Fruit fly (Drosophila melanogaster): ENCODE measurements around the gene CG10286.

CG10286 gene

DNA sequence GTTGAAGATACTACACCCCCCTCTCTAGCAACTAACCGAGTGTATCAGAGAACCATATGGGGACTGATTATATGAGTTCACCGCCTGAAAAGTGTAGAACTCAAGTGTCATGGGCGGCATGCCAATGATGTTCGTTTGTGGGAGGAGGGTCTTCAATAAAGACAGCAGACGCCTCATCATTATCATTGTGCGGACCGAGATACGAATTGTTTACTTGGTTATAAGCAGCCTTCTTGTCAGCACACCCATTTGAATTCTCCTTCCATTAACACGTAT is 25.4 kb downstream of the CG10286 start:
- TF ChIP-seq CG17801 (GFP tag; optimal IDR thresholded peaks at IDR 0.05; ENCODE audit: partially characterized antibody), result no peak

DNA sequence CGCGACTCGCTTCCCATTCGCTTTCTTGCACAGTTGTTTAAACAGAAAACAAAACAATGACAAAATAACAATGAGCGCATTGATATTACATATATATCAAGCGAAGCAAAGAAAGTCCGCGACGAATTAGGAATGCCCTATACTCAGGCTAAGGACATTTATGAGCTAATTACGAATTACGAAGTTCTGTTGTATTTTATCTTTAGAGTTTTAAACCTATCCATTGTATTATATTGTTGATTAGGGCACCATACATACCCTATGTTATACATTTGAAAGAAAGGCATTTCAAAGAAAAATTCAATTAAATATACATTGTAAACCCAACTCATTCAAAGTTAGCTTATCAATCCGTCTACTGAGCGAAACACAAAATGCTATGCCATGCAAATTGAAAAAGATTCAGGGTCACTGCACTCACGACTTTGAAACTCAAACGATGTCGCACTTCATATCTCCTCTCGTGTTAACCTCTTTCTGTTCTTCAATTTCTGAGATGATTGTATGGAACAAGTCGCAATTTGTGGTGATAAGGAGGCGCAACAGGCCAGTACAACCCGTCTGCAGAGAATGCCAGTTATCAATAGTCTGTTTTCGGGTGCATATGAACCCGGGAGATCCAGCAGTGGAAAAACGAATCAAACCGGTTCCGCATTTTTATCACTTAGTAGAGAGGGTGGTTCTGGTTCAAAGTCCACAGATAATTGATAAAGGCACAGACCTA is 27.0 kb downstream of the CG10286 start:
- TF ChIP-seq CG17801 (GFP tag; optimal IDR thresholded peaks at IDR 0.05; ENCODE audit: partially characterized antibody), result peak; percentile 7

DNA sequence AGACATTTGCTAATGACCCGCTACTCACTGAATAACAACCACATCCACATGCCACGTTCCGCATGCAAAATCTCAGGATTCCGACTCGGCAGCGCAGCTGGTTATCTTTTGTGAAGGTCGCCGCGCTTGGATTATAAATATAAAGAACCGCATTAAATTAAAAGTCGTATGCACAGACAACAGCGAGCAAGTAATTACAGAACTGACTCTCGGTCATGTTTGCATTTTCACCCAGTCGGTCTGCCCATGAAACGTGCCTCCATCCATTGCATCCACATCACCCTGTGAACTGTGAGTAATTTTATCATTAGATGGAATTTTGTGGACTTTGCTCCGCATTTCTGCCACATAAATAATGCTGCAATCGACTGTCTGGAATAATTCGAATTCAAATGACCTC is 27.8 kb downstream of the CG10286 start:
- no peak for TF ChIP-seq CG17801 (GFP tag; optimal IDR thresholded peaks at IDR 0.05; ENCODE audit: partially characterized antibody)

DNA sequence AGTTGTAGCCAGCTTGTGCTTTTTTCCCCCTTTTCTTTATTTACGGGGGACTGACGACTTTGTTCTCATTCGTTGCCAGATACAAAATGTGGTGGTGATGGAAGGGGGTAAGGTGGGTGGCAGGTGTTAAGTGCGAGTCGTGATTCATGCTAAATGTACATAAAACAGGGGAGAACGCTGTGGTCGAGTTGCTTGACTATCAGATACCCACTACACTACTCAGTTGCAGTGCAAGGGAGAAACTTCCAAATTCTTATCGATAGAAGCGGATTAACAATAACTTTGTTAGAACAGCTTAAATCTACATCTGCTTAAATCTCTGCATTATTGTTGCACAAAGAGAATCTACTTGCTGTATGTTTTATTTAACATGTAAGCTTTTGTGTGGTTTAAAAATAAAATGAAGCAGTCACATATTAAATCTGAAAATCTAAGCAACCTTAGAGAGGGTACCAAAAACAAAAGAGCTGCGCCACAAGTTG is 28.9 kb downstream of the CG10286 start:
- TF ChIP-seq CG17801 (GFP tag; optimal IDR thresholded peaks at IDR 0.05; ENCODE audit: partially characterized antibody), result peak; percentile 63

DNA sequence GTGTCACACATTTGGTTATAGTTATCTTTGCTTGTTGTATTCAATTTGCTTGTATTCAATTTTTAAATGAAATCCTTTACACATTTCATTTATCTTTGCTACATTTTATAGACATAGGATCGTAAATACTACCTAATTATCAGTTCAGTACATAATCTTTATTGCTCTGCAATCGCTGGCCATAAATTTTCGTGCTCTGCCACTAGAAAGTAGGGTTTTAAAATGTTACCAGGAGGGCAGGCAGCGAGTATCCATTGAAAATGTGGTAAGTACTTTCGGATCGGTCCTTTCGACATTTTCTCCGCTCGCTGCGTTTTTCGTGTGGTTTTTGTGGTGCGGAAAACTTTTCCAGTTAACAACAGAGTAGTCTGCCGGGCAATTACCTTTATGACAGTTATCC is 30.5 kb downstream of the CG10286 start:
- TF ChIP-seq CG17801 (GFP tag; optimal IDR thresholded peaks at IDR 0.05; ENCODE audit: partially characterized antibody), result no peak

DNA sequence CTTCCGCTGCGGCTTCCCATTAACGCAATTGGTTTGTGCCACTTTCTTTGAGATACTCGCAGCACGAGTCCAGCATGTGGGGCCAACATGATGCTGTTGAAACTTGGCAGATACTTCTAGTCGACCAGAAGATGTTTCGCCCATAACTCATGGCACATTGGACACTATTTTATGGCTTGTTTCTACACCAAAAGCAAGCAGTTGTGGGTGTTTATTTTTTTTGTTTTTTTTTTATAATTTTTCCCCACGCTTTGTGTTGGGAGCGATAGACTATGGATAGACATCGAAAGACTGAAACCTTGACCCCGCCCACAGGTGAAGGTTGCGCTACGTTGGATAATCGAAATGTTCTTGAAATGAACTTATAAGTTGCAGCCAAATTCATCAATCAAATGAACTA is 31.0 kb downstream of the CG10286 start:
- TF ChIP-seq CG17801 (GFP tag; optimal IDR thresholded peaks at IDR 0.05; ENCODE audit: partially characterized antibody), result no peak

DNA sequence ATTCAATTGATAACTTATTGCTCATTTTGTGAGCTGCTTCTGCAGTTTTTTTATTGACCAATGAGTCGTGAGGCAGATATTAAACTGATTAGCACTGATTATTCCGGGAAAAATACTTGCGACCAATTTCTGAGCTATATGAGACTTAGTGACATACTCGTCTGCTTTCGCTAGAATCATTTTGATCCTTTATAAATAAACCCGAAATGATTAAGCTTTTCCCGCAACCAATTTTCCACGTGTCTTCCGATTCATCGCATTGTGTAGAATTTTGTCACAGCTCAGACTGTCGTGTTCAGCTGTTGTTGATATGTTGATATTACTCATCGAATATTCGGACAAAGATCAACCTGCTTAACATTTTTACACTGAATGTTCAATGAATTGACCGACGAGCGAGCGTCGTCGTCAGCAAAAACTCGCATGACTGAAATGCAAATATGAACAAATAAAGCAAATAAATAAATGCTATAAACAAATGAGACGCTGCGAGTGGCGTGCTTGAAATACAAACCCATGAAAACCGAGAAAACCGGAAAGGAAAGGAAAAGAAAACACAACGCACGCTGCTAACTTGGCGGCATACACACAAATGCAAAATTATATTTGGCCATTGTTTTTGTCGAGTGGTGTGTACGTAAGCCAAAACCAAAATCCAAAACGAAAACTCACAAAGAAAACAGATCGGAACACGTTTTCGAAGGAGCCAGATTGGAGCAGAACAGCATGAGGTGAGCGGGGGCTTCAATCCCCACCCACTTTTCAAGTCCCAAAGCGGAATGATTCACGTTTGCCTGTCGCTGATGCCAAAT is 32.2 kb downstream of the CG10286 start:
- no peak for TF ChIP-seq CG17801 (GFP tag; optimal IDR thresholded peaks at IDR 0.05; ENCODE audit: partially characterized antibody)

DNA sequence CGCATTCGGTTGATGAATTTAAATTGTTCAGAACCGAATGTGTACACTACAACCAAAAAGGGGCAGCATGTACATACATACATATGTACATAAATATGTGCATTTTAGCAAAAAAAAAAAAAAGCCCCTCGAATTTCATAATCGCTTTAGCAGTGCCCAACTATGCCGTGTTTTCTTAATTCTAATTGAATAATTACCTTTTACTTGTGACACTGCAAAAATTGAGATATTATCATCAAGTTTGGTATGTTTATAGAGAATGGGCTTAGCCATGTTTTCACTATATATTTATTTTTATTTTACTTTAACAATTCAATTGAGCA is 32.7 kb downstream of the CG10286 start:
- no peak for TF ChIP-seq CG17801 (GFP tag; optimal IDR thresholded peaks at IDR 0.05; ENCODE audit: partially characterized antibody)

DNA sequence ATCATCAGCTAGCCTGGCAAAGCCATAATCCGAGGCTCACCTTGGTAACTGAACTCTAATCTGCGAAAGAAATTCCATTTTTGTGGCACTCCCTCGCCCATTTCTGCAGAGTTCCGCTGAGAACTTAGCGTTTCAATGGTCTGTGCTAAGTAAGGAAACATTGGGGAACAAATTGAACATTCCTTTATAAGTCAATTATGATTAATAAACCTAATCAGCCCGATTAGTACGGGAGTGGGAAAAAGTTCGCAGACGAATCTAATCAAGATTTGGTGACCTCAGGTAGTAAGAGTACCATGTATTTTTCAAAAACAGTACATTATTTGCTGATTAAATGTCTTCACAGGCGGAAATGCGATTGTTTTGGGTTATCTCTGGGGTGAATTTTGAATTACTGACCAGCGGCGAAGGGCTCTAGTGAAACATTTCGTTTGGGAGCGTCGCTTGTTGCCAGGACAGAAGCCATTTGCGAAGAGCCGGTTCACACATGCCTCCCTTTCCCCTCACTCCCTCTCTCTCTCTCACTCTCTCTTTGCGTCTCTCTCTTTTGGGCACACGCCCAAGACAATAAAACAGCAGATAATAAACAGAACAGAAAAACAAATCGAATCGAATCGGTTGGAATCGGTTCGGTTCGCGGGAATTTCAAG is 33.9 kb downstream of the CG10286 start:
- no peak for TF ChIP-seq CG17801 (GFP tag; optimal IDR thresholded peaks at IDR 0.05; ENCODE audit: partially characterized antibody)

DNA sequence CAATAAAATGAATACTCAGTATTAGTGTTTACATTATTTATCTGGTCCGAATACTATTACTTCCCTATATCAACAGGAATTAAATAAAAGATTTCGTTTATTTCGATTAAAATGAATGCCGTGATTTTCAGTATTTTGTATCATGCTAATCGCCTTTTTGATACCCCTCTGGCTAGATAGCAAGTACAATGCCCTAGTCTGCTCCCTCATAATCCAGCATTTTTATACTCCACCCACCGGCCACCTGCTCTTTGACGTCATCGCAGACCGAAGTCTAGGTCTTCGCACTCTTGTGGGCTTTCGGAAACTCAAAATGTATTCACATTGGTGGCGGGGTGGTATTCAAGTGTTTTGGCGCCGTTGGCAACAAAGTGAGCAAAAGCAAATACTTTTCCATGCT is 34.9 kb downstream of the CG10286 start:
- TF ChIP-seq CG17801 (GFP tag; optimal IDR thresholded peaks at IDR 0.05; ENCODE audit: partially characterized antibody), result no peak

DNA sequence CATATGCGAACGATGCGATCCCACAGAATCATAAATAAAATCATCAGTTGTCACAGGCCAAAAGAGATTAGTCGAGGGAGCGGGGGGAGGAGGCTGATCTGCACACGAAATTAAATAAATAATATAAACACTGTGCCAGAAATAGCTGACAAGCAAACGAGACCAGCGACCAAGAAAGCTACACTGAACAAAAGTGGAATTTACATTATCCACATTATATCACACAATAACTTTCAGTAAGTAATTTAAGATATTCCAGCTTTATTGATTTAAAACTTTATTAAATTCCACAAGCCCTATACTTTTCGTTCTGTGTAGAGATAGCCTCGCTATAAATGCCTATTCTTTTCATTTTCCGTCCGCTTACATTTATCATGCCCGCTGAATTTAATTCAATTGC is 35.4 kb downstream of the CG10286 start:
- peak; percentile 47 for TF ChIP-seq CG17801 (GFP tag; optimal IDR thresholded peaks at IDR 0.05; ENCODE audit: partially characterized antibody)

DNA sequence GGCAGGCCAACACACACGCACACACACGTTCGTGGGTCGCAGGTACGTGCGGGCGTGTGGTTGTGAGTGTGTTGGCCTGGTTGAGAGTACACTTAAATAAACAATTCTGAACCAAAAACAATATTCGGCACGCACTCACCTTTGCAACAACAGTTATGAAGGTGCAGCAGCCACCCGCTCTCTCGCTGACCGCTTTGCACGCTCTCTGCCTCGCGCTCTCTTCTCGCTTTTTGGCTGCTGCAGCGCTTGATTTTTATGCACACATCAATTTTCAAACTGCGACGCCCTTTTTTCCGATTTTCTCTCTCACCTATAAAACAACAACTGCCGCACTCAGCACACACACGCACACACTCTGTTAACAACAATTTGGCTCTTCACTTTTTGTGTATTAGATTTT is 36.5 kb downstream of the CG10286 start:
- no peak for TF ChIP-seq CG17801 (GFP tag; optimal IDR thresholded peaks at IDR 0.05; ENCODE audit: partially characterized antibody)

DNA sequence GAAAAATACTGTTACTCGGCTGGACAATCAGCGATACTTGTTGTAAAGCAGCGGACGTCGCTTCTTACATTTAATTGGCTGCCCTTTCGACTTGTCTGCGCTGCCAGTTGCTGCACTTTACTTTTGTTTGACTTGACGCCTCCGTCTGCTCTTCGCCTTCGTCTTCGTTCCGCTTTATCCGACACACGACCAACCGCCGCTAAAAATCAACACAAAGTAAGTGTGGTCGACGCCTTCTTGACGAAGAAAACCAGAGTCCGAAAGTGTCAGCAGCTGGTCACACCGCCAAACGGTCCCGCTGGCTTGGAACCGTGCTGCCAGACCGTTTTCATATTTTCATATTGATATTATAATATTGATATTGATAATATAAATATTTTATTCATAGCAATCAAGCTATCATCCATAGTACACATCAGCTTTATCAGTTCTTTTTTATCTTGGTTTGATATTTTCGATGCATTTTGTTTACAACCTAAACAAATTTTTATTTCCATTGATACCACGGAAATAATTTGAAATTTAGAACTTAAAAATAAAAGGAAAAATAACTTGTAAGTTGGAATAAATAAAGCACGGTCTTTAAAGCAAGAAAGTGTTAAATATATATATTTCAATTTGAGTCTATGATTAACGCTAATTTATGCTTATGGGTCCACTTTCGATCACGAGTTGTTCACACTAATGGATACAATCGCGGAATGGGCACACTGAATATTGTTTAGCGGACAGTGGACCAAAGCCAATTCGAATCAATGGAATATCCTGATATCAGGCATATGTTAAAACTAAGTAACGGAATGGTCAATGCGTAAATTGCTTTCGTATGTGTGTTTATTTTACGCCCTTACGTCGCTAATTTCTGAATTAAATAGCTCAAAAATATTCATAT is 37.2 kb downstream of the CG10286 start, which contains the start of gene Dmtn:
TSS of gene Dmtn (minus strand) at position 222 of the 892 bp plus-strand sequence.
- peak; percentile 58 for TF ChIP-seq CG17801 (GFP tag; optimal IDR thresholded peaks at IDR 0.05; ENCODE audit: partially characterized antibody)

DNA sequence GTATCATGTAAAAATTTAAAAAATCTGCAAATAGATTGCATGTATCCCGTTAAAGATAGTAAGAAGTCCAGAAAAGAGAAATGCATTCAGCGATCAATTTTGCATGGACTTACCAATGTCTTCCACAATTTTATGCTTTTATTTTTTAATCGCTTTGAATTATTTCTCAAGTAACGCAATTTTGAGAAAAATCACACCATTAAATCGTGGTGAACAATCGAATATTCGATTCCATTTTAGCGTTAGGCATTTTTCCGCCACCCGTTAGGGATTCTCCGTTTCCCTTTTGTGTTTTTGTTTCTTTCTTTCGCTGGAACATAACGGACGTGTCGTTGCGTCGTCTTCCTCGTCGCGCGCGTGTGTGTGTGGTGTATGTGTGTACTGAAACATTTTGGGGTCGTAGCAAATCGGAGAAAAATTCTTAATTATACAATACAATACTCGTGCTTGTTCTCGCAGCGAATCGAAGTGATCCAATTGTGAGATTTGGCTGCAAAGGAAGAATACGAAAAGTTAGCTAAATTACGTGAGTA is 37.9 kb downstream of the CG10286 start, which contains the start of gene gpp:
TSS of gene gpp (plus strand) at position 290 of the 533 bp plus-strand sequence.
- TF ChIP-seq CG17801 (GFP tag; optimal IDR thresholded peaks at IDR 0.05; ENCODE audit: partially characterized antibody), result peak; percentile 51

DNA sequence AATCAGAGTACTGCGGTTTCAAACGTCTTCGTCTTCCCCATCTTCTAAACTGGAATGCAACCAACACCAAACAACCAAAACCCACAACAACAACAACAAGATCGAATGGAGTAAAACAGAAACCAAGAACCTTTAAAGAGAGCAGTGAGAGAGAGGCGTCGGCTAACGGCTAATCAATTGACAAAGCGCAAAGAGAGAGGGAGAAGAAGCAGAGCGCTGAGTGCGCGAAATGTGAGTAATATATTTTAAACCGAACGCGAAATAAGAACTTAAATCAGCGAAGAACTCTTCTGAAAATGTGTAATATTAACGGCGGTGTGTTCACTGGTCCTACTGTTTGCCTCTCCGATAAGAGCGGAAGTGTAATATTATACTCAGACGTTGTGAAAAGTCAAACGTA is 38.8 kb downstream of the CG10286 start:
- TF ChIP-seq CG17801 (GFP tag; optimal IDR thresholded peaks at IDR 0.05; ENCODE audit: partially characterized antibody), result no peak

Data from ovary, adult (tissue).